Worm (Caenorhabditis elegans): ENCODE data around the gene clc-8.
A peak's percentile ranks its signal among the peaks of the same experiment; 100 is the strongest.
"Not testable (repeated sequence)": the region's sequence is repeated elsewhere in the genome, so short reads cannot be mapped to it uniquely, and the experiment has no call there.

Gene clc-8

DNA sequence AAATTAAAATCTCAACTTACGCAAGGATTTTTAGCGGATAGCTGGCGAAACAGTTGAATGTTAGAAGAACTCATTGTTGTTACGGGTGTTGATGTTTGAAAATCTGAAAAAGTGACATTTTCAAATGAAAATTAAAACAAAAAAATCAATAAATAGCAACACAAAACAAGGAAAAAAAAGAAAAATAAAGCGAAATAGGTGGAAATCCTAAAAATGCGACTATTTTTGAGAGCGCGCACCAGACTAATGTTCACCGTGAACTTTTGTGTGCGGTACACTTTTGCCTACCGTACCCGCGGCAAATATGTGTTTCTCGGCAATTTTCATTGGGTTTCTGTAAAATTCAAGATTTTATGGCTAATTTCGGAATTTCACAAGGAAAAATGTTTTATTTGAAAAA lies 23.2 kb downstream of the clc-8 start, which contains the start of gene F55B11.6:
F55B11.6 (minus strand) TSS at position 101 of the 400 bp plus-strand sequence.
- TF ChIP-seq nhr-67 (tag; optimal IDR thresholded peaks at IDR 0.05) (no peak), ceh-28 (tag; optimal IDR thresholded peaks at IDR 0.05) (no peak), skn-1 (tag; optimal IDR thresholded peaks at IDR 0.05) (no peak), nhr-12 (tag; optimal IDR thresholded peaks at IDR 0.05) (no peak), aly-2 (tag; optimal IDR thresholded peaks at IDR 0.05) (no peak), ceh-82 (tag; optimal IDR thresholded peaks at IDR 0.05) (no peak), R02D3.7 (tag; optimal IDR thresholded peaks at IDR 0.05) (no peak), fkh-2 (tag; optimal IDR thresholded peaks at IDR 0.05) (no peak), nhr-76 (tag; optimal IDR thresholded peaks at IDR 0.05) (no peak), nhr-11 (tag; optimal IDR thresholded peaks at IDR 0.05) (no peak), fkh-10 (GFP tag; optimal IDR thresholded peaks at IDR 0.05) (no peak)

DNA sequence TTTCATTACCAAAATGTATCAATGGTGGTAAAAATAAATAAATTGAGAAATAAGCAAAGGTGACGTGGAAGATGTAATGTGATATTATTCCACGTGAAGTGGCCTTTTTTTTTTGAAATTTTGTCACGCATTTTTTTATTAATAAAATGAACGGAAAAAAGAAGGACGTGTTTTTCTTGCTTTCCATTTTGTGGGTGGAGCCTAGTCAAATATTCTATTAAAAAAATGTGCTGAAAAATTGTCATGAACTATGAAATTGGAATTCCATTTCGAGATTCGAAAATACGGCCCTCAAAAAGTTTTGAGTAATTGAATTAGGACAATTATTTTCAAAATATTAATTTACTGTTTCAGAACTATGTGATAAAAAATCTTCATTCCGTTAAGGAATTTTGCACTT lies 28.0 kb downstream of the clc-8 start, which contains the start of gene F55B11.7:
F55B11.7 (minus strand) TSS at position 101 of the 400 bp plus-strand sequence.
- TF ChIP-seq egl-27 (tag; optimal IDR thresholded peaks at IDR 0.05) = no peak
- TF ChIP-seq nhr-11 (tag; optimal IDR thresholded peaks at IDR 0.05) = no peak
- TF ChIP-seq lin-39 (tag; optimal IDR thresholded peaks at IDR 0.05) = no peak
- no peak for TF ChIP-seq nfya-1 (tag; optimal IDR thresholded peaks at IDR 0.05; ENCODE audit: insufficient read depth)
- TF ChIP-seq jun-1 (tag; optimal IDR thresholded peaks at IDR 0.05) = no peak
- TF ChIP-seq ama-1 (optimal IDR thresholded peaks at IDR 0.05) = no peak
- TF ChIP-seq eor-1 (tag; optimal IDR thresholded peaks at IDR 0.05) = no peak
- no peak for TF ChIP-seq nhr-25 (tag; optimal IDR thresholded peaks at IDR 0.05)
- TF ChIP-seq ztf-4 (tag; optimal IDR thresholded peaks at IDR 0.05) = no peak
- TF ChIP-seq elt-1 (tag; optimal IDR thresholded peaks at IDR 0.05) = no peak

DNA sequence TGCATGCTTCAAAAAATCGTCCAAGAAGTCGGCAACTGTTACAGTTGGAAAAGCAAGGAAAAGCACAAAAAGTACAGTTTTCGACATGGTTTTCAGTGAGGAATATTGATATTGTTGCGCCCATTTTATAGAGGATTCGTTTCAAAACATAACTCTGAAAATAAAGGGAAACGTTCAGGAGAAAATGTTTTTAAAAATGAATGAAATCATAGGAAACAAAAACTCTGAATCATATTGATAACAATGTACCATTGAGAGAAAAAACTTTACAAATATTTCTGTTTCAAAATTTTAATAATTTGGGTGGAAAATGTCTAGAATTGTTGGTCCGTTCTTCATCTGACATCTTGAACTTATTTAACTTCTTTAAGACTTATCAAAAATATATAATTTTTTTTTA lies 29.3 kb downstream of the clc-8 start, which contains the start of gene F55B11.2:
F55B11.2 (minus strand) TSS at position 101 of the 400 bp plus-strand sequence.
- TF ChIP-seq nhr-67 (tag; optimal IDR thresholded peaks at IDR 0.05) (no peak), egl-27 (tag; optimal IDR thresholded peaks at IDR 0.05) (no peak), elt-3 (tag; optimal IDR thresholded peaks at IDR 0.05) (no peak), elt-2 (tag; optimal IDR thresholded peaks at IDR 0.05) (no peak), mml-1 (tag; optimal IDR thresholded peaks at IDR 0.05) (no peak), nhr-43 (tag; optimal IDR thresholded peaks at IDR 0.05; ENCODE audit: poor library complexity, severe bottlenecking) (no peak), tbx-2 (tag; optimal IDR thresholded peaks at IDR 0.05) (no peak), pqm-1 (tag; optimal IDR thresholded peaks at IDR 0.05) (no peak), nfya-1 (tag; optimal IDR thresholded peaks at IDR 0.05; ENCODE audit: insufficient read depth) (no peak), R02D3.7 (tag; optimal IDR thresholded peaks at IDR 0.05) (no peak), jun-1 (tag; optimal IDR thresholded peaks at IDR 0.05) (no peak), nhr-12 (tag; optimal IDR thresholded peaks at IDR 0.05) (no peak), sea-2 (GFP tag; optimal IDR thresholded peaks at IDR 0.05) (no peak), nhr-76 (tag; optimal IDR thresholded peaks at IDR 0.05) (no peak), nhr-237 (tag; optimal IDR thresholded peaks at IDR 0.05) (no peak)

DNA sequence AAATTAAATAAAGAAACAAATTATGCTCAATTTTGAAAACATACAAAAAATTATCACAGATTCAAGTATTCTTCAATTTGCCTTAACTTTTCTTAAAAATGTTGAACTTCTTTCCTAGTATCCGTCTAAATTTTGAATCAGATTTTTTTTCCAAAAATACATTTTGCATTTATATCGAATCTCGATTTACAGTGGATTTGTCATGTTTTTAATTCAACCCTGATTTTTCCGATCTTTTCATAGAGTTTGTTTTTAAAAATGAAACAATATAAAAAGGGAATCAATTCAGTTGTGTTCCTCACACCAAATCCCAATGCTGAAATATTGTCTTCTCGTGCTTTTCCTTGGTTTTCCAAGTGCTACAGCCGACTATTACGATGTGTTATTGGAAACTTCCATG lies 30.5 kb downstream of the clc-8 start, which contains the start of gene F55B11.3:
F55B11.3 (plus strand) TSS at position 301 of the 400 bp plus-strand sequence.
- no peak for TF ChIP-seq egl-27 (tag; optimal IDR thresholded peaks at IDR 0.05)
- TF ChIP-seq nhr-237 (tag; optimal IDR thresholded peaks at IDR 0.05) = no peak
- TF ChIP-seq aly-2 (tag; optimal IDR thresholded peaks at IDR 0.05) = no peak
- TF ChIP-seq R02D3.7 (tag; optimal IDR thresholded peaks at IDR 0.05) = no peak
- TF ChIP-seq lin-15B (tag; optimal IDR thresholded peaks at IDR 0.05) = no peak

DNA sequence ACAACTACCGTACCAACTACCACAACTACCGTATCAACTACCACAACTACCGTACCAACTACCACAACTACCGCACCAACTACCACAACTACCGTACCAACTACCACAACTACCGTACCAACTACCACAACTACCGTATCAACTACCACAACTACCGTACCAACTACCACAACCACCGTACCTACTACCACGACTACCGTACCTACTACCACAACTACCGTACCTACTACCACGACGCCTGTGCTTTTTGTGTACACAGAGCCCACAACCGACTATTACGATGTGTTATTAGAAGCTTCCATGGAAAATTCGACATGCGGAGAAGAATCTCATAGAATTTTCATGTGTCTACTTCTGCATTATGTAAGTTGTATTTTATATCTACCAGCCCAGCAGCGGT lies 33.5 kb downstream of the clc-8 start, which contains the start of gene F55B11.5:
F55B11.5 (plus strand) TSS at position 301 of the 400 bp plus-strand sequence.
- not testable (repeated sequence) for TF ChIP-seq tbx-2, lin-15B, elt-1 (tag; optimal IDR thresholded peaks at IDR 0.05)

DNA sequence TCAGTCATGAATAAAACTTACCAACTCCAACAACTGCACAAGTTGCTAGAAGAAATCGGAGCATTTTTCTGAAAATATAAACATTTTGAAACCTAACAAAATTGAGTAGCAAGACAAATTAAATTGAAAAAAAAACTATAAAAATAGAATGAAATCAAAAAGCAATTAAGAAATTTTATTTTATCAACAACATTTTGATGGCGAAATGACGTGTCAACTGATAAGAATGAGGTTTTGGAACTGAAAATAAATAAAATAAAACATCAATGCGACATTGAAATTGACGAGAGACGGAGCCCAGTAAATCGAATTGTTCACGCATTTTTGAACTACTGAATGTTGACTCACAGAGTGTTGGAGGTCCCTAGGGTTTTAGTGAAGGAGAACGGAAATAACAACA lies 36.9 kb downstream of the clc-8 start, which contains the start of gene F55B11.4:
F55B11.4 (minus strand) TSS at position 68 of the 400 bp plus-strand sequence.
- peak; percentile 87 for TF ChIP-seq pqm-1 (tag; optimal IDR thresholded peaks at IDR 0.05)
- TF ChIP-seq elt-2 (tag; optimal IDR thresholded peaks at IDR 0.05) = peak; percentile 88
- TF ChIP-seq tbx-2 (tag; optimal IDR thresholded peaks at IDR 0.05) = no peak
- peak; percentile 65 for TF ChIP-seq pha-4 (tag; optimal IDR thresholded peaks at IDR 0.05)
- TF ChIP-seq ceh-16 (tag; optimal IDR thresholded peaks at IDR 0.05) = no peak

Data from whole organism, L3 larva.